Comparison of ENCODE assay signal across 2 fruit fly cellular contexts in genomic region chr2L:18844479-18844878, dm6.
TF ChIP-seq lines count a peak whose summit lies in the region.

Gene CG33120 (minus strand): TSS chr2L:18844579.

- no peak for TF ChIP-seq CTCF in whole organism, embryonic (GFP tag; optimal IDR thresholded peaks at IDR 0.05; lab: Kevin White, UChicago)

TF ChIP-seq in whole organism, adult, 20 proteins besides CTCF, POLR2A, EP300 and RAD21:
- TF ChIP-seq tj (GFP tag; optimal IDR thresholded peaks at IDR 0.05; lab: Kevin White, UChicago) (peak; percentile 61), Crg-1 (GFP tag; optimal IDR thresholded peaks at IDR 0.05; lab: Kevin White, UChicago) (no peak)

TF ChIP-seq in whole organism, embryonic, 481 proteins besides CTCF, POLR2A, EP300 and RAD21:
- TF ChIP-seq Opbp (GFP tag; IDR thresholded peaks at IDR 0.05; lab: Robert Waterston, UW; ENCODE audit: partially characterized antibody) (no peak), Mrtf (GFP tag; IDR thresholded peaks at IDR 0.05; lab: Robert Waterston, UW) (no peak), sens (GFP tag; lab: Kevin White, UChicago) (peak; percentile 37), Ada2b (GFP tag; IDR thresholded peaks at IDR 0.05; lab: Robert Waterston, UW) (no peak), CG10274 (GFP tag; optimal IDR thresholded peaks at IDR 0.05; lab: Kevin White, UChicago) (no peak), CG17328 (GFP tag; IDR thresholded peaks at IDR 0.05; lab: Robert Waterston, UW) (no peak), Nf-YC (tag; optimal IDR thresholded peaks at IDR 0.05; lab: Kevin White, UChicago) (no peak)
TF ChIP-seq in whole organism, embryonic: peak in this region for 1.
